Worm (Caenorhabditis elegans) whole organism, L4 larva: Measurements from ENCODE around the gene W02D7.12.

Experiments
- R02D3.7 ChIP-seq: fragments of 150-350 bp; sonication (generic microtip); optimal IDR thresholded peaks from 3 replicates; lab custom pipeline; 2014; ENCODE audit warnings: missing biosample characterization, missing genetic modification characterization
- aly-2 ChIP-seq: sonication (generic microtip); optimal IDR thresholded peaks from 2 replicates; lab custom pipeline; 2018; ENCODE audit warnings: missing biosample characterization, missing genetic modification characterization
- nhr-11 ChIP-seq: fragments of 150-350 bp; optimal IDR thresholded peaks from 2 replicates; lab custom pipeline; 2014; ENCODE audit warnings: missing biosample characterization, missing genetic modification characterization
- nhr-42 ChIP-seq: fragments of 200-800 bp; sonication (Bioruptor generic); IDR thresholded peaks from 2 replicates; pipeline ENCODE4 v1.3.6; 2022; ENCODE audit warnings: missing genetic modification characterization, missing compliant biosample characterization
- unc-62 ChIP-seq, 3 experiments: fragments of 150-350 bp in 1 of 3; sonication (generic microtip); optimal IDR thresholded peaks in 2 of 3; peaks in 1 of 3; 1 replicate in 1 of 3; 2 replicates in 2 of 3; lab custom pipeline; 2014 to 2017; ENCODE audit warnings: missing biosample characterization in 3 of 3, missing genetic modification characterization in 3 of 3, missing genetic modification reagents in 3 of 3, missing genotype in 1 of 3

ce11 chrV:8268902-8269301, 42.4 kb upstream of the W02D7.12 start, which contains the start of the genes asp-6 and asp-12:
- TF ChIP-seq R02D3.7 (tag; lab: Kevin White, UChicago) (no peak), nhr-11 (tag; lab: Kevin White, UChicago) (no peak), unc-62 (GFP tag; optimal IDR thresholded peaks at IDR 0.05 in 1 of 2; lab: Kevin White, UChicago) (peak in 1 of 2 experiments; percentile 12), unc-62 (tag; optimal IDR thresholded peaks at IDR 0.05; lab: Kevin White, UChicago) (no peak), aly-2 (tag; lab: Kevin White, UChicago) (no peak), nhr-42 (GFP tag; lab: Robert Waterston, UW) (no peak)
